Worm (Caenorhabditis elegans) whole organism, young adult: ENCODE measurements around the gene ZC513.3.

ENCODE experiments used
- B0019.2 ChIP-seq: fragments of 200-800 bp; sonication (Bioruptor generic); conservative IDR thresholded peaks from 2 replicates; pipeline ENCODE4 v1.3.6; 2022; ENCODE audit warnings: missing genetic modification reagents, missing genetic modification characterization, missing compliant biosample characterization
- B0261.1 ChIP-seq: sonication (generic microtip); optimal IDR thresholded peaks from 2 replicates; lab custom pipeline; 2016; ENCODE audit warnings: mild to moderate bottlenecking, missing genetic modification characterization, moderate library complexity, missing compliant biosample characterization
- D2030.7 ChIP-seq: fragments of 200-800 bp; sonication (Bioruptor generic); IDR thresholded peaks from 2 replicates; pipeline ENCODE4 v1.3.6; 2022; ENCODE audit warnings: missing genetic modification reagents, missing genetic modification characterization, missing compliant biosample characterization
- F22D6.2 ChIP-seq: sonication (generic microtip); optimal IDR thresholded peaks from 2 replicates; lab custom pipeline; 2016; ENCODE audit warnings: mild to moderate bottlenecking, missing genetic modification characterization, missing compliant biosample characterization
- Y53F4B.3 ChIP-seq: fragments of 200-800 bp; sonication (Bioruptor generic); IDR thresholded peaks from 2 replicates; pipeline ENCODE4 v1.3.6; 2022; ENCODE audit warnings: missing genetic modification reagents, missing genetic modification characterization, missing compliant biosample characterization
- aptf-3 ChIP-seq: fragments of 200-800 bp; sonication (Bioruptor generic); IDR thresholded peaks from 2 replicates; pipeline ENCODE4 v1.3.6; 2022; ENCODE audit warnings: missing genetic modification characterization, missing compliant biosample characterization
- athp-1 ChIP-seq: sonication (generic microtip); optimal IDR thresholded peaks from 2 replicates; lab custom pipeline; 2017; ENCODE audit warnings: mild to moderate bottlenecking, missing genetic modification characterization, missing compliant biosample characterization
- attf-6 ChIP-seq: fragments of 200-800 bp; sonication (Bioruptor generic); IDR thresholded peaks from 2 replicates; pipeline ENCODE4 v1.3.6; 2022; ENCODE audit warnings: missing genetic modification reagents, missing genetic modification characterization, missing compliant biosample characterization
- bed-2 ChIP-seq: fragments of 200-800 bp; sonication (Bioruptor generic); IDR thresholded peaks from 2 replicates; pipeline ENCODE4 v1.3.6; 2022; ENCODE audit warnings: missing genetic modification reagents, missing genetic modification characterization, missing compliant biosample characterization
- ccch-3 ChIP-seq: fragments of 200-800 bp; sonication (Bioruptor generic); optimal IDR thresholded peaks from 2 replicates; lab custom pipeline; 2018; ENCODE audit warnings: mild to moderate bottlenecking, missing genetic modification characterization, missing compliant biosample characterization
- cebp-1 ChIP-seq, 2 experiments: fragments of 200-800 bp in 1 of 2; sonication (Bioruptor generic) in 1 of 2; sonication (generic microtip) in 1 of 2; IDR thresholded peaks in 1 of 2; optimal IDR thresholded peaks in 1 of 2; 2 replicates each; pipeline versions ENCODE4 v1.3.6 to Lab custom; 2017 to 2022; ENCODE audit warnings: missing compliant biosample characterization in 2 of 2, missing genetic modification characterization in 2 of 2, mild to moderate bottlenecking in 1 of 2, missing genetic modification reagents in 1 of 2, moderate library complexity in 1 of 2
- cebp-2 ChIP-seq: fragments of 200-800 bp; sonication (Bioruptor generic); IDR thresholded peaks from 2 replicates; pipeline ENCODE4 v1.3.6; 2022; ENCODE audit warnings: missing genetic modification characterization, missing compliant biosample characterization
- ceh-100 ChIP-seq: fragments of 200-800 bp; sonication (Bioruptor generic); IDR thresholded peaks from 2 replicates; pipeline ENCODE4 v1.3.6; 2022; ENCODE audit warnings: missing genetic modification reagents, missing genetic modification characterization, missing compliant biosample characterization
- chd-7 ChIP-seq: sonication (generic microtip); optimal IDR thresholded peaks from 2 replicates; lab custom pipeline; 2016; ENCODE audit warnings: mild to moderate bottlenecking, missing genetic modification characterization, moderate library complexity, missing compliant biosample characterization
- efl-1 ChIP-seq: fragments of 150-350 bp; optimal IDR thresholded peaks from 2 replicates; lab custom pipeline; 2014; ENCODE audit warnings: missing biosample characterization, missing genetic modification reagents, missing genetic modification characterization
- egrh-3 ChIP-seq: fragments of 200-800 bp; sonication (Bioruptor generic); IDR thresholded peaks from 2 replicates; pipeline ENCODE4 v1.3.6; 2022; ENCODE audit warnings: missing genetic modification reagents, missing genetic modification characterization, missing compliant biosample characterization
- hlh-26 ChIP-seq: fragments of 200-800 bp; sonication (Bioruptor generic); conservative IDR thresholded peaks from 2 replicates; pipeline ENCODE4 v1.3.6; 2022; ENCODE audit warnings: missing genetic modification reagents, missing genetic modification characterization, missing compliant biosample characterization
- hmg-20 ChIP-seq: fragments of 200-800 bp; sonication (Bioruptor generic); IDR thresholded peaks from 2 replicates; pipeline ENCODE4 v1.3.6; 2022; ENCODE audit warnings: missing genetic modification reagents, missing genetic modification characterization, missing compliant biosample characterization
- hrde-1 ChIP-seq: sonication (generic microtip); optimal IDR thresholded peaks from 2 replicates; lab custom pipeline; 2016; ENCODE audit warnings: missing genetic modification characterization, mild to moderate bottlenecking, missing compliant biosample characterization, moderate library complexity, missing genotype, missing genetic modification reagents, borderline replicate concordance
- lin-26 ChIP-seq: fragments of 200-800 bp; sonication (Bioruptor generic); IDR thresholded peaks from 2 replicates; pipeline ENCODE4 v1.3.6; 2022; ENCODE audit warnings: missing genetic modification reagents, missing genetic modification characterization, missing compliant biosample characterization
- lsl-1 ChIP-seq: fragments of 200-800 bp; sonication (Bioruptor generic); optimal IDR thresholded peaks from 2 replicates; lab custom pipeline; 2018; ENCODE audit warnings: mild to moderate bottlenecking, missing genetic modification characterization, moderate library complexity, missing compliant biosample characterization
- madf-3 ChIP-seq: fragments of 200-800 bp; sonication (Bioruptor generic); IDR thresholded peaks from 2 replicates; pipeline ENCODE4 v1.3.6; 2022; ENCODE audit warnings: missing genetic modification reagents, missing genetic modification characterization, missing compliant biosample characterization
- mcd-1 ChIP-seq: fragments of 200-800 bp; sonication (Bioruptor generic); IDR thresholded peaks from 2 replicates; pipeline ENCODE4 v1.3.6; 2022; ENCODE audit warnings: missing genetic modification reagents, missing genetic modification characterization, missing compliant biosample characterization
- mel-28 ChIP-seq: sonication (generic microtip); optimal IDR thresholded peaks from 2 replicates; lab custom pipeline; 2016; ENCODE audit warnings: borderline replicate concordance, mild to moderate bottlenecking, missing genetic modification characterization, missing compliant biosample characterization
- mxl-1 ChIP-seq: sonication (generic microtip); optimal IDR thresholded peaks from 2 replicates; lab custom pipeline; 2016; ENCODE audit warnings: missing genetic modification characterization, missing compliant biosample characterization
- nfyb-1 ChIP-seq: fragments of 200-800 bp; sonication (Bioruptor generic); IDR thresholded peaks from 2 replicates; pipeline ENCODE4 v1.3.6; 2022; ENCODE audit warnings: missing genetic modification reagents, missing genetic modification characterization, missing compliant biosample characterization
- nhr-27 ChIP-seq: fragments of 200-800 bp; sonication (Bioruptor generic); optimal IDR thresholded peaks from 2 replicates; lab custom pipeline; 2018; ENCODE audit warnings: mild to moderate bottlenecking, missing genetic modification characterization, moderate library complexity, missing compliant biosample characterization
- nhr-80 ChIP-seq: sonication (generic microtip); optimal IDR thresholded peaks from 2 replicates; lab custom pipeline; 2016; ENCODE audit warnings: missing genetic modification characterization, missing compliant biosample characterization
- nhr-90 ChIP-seq: sonication (generic microtip); optimal IDR thresholded peaks from 2 replicates; lab custom pipeline; 2016; ENCODE audit warnings: missing genotype, mild to moderate bottlenecking, missing genetic modification characterization, missing compliant biosample characterization
- snpc-1.1 ChIP-seq: sonication (generic microtip); optimal IDR thresholded peaks from 2 replicates; lab custom pipeline; 2017; ENCODE audit warnings: missing genetic modification characterization, mild to moderate bottlenecking, missing compliant biosample characterization, antibody characterized with exemption, moderate library complexity, missing genotype, missing genetic modification reagents; ENCODE audit not compliant: insufficient read depth
- snpc-3.4 ChIP-seq: sonication (generic microtip); optimal IDR thresholded peaks from 2 replicates; lab custom pipeline; 2017; ENCODE audit warnings: missing genetic modification characterization, mild to moderate bottlenecking, missing compliant biosample characterization, antibody characterized with exemption, moderate library complexity, missing genotype, missing genetic modification reagents
- tbx-9 ChIP-seq: sonication (generic microtip); optimal IDR thresholded peaks from 2 replicates; lab custom pipeline; 2016; ENCODE audit warnings: borderline replicate concordance, missing genetic modification characterization, inconsistent platforms, missing compliant biosample characterization
- zfh-2 ChIP-seq: fragments of 200-800 bp; sonication (Bioruptor generic); conservative IDR thresholded peaks from 2 replicates; pipeline ENCODE4 v1.3.6; 2022; ENCODE audit warnings: missing genetic modification reagents, missing genetic modification characterization, missing compliant biosample characterization
- ztf-18 ChIP-seq: sonication (generic microtip); optimal IDR thresholded peaks from 2 replicates; lab custom pipeline; 2016; ENCODE audit warnings: missing genotype, mild to moderate bottlenecking, missing genetic modification characterization, missing compliant biosample characterization

ZC513.3 gene

DNA sequence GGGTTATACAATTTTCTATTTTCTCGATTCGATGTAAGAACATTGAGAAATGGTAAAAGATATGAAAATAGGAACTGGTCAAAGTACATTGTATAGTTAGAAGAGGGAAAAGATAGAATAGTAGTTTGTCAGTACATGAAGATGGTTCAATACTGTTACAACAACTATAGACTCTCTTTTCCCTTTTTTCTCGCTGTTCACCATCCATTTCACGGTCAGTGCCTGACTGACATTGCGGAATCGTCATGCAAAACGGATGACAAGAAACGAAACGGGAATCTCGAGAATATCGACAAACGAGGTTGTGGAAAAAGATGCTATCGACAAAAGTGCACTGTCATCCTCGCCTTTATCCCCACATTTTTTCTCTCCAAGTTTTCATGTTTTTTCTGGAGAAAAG, 3.1 kb upstream of the ZC513.3 start:
- TF ChIP-seq nhr-90 (tag; lab: Kevin White, UChicago) (no peak), aptf-3 (GFP tag; lab: Robert Waterston, UW) (no peak)

DNA sequence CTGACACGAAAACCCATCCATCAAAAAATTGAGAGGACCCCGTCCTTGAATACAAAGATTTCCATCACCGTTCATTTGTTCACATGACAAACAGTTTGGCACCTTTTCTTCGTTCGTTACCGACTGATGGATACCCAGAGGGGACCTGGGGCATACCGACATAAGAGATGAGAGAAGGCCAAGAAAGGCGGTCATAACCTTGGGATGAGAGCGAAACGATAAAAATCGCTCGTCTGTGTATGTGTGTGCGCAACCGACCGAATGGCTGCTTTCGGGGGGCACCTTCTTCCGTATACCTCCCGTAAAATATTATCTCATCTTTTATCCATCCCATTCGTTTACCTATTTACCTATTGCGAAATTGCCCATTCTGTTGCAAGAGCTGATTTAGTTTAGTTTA, 1.8 kb upstream of the ZC513.3 start:
- TF ChIP-seq snpc-1.1 (tag; lab: Kevin White, UChicago) (no peak), efl-1 (GFP tag; lab: Kevin White, UChicago) (no peak), F22D6.2 (no peak), attf-6 (no peak), lin-26 (no peak), lsl-1 (no peak)

DNA sequence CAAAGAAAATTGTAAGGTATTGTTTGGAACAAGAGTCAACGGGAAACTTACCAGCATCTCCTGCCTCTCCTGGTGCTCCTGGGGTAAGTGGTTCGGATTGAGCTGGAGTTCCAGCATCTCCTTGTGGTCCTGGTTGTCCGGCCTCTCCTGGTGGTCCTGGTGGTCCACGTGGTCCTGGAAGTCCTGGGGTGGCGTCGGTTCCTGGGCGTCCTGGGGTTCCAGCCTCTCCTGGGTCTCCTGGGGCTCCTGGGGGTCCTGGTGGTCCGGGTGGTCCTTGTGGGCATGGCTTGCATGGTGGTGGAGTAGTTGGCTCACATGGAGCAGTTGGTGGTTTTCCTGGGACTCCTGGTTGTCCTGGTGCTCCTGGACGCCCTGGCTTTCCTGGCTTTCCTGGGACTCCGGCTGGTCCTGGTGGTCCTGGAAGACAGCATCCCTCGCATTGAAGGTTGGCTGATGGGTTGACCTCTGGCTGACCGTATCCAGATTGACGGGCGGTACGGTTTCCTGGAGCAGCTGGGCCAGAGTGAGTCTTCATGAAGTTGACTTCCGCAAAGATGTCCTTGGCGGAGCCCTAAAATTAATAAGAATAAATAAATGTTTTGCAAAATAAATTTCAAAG, 3.4 kb downstream of the ZC513.3 start:
- TF ChIP-seq zfh-2 (GFP tag; lab: Robert Waterston, UW) (peak; percentile 83), athp-1 (tag; lab: Kevin White, UChicago) (no peak), egrh-3 (GFP tag; lab: Robert Waterston, UW) (peak; percentile 90; the same call in 1 of the 2 replicates), chd-7 (tag; lab: Kevin White, UChicago) (no peak), cebp-2 (GFP tag; lab: Robert Waterston, UW) (0 out of 2 replicates have a peak, but pooled peaks have one; percentile 12)

DNA sequence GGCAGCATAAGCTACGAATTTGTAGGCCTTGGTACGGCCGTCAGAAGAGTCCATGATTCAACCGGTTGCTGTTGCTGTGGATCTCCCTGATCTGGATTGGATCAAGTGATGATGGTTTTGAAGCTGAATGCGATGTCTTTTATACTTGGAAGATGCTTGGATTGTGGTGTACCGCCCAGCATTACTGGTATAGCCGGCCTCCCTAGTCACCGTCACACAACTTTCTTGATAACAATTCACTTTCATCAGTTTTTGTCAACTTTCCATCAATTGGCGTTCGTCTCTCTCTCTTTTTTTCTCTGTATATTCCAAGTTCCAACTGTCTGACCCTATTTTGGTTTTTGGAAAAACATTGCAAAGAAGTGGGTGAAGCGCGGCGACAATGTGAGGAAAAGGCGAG, 4.0 kb downstream of the ZC513.3 start, which contains the start of gene col-43:
Gene col-43 (minus strand): TSS at position 101 of the 400 bp plus-strand sequence.
- TF ChIP-seq mel-28 (tag; lab: Kevin White, UChicago) (no peak), tbx-9 (tag; lab: Kevin White, UChicago) (no peak), mcd-1 (GFP tag; lab: Robert Waterston, UW) (no peak), D2030.7 (no peak), B0261.1 (tag; lab: Kevin White, UChicago) (no peak), B0019.2 (GFP tag; lab: Robert Waterston, UW) (no peak), nhr-27 (tag; lab: Kevin White, UChicago) (no peak), bed-2 (GFP tag; lab: Robert Waterston, UW) (no peak), mxl-1 (tag; lab: Kevin White, UChicago) (no peak), snpc-3.4 (no peak), nhr-80 (tag; lab: Kevin White, UChicago) (no peak), cebp-1 (GFP tag; IDR thresholded peaks at IDR 0.05; lab: Robert Waterston, UW) (no peak), cebp-1 (tag; optimal IDR thresholded peaks at IDR 0.05; lab: Kevin White, UChicago) (no peak), hlh-26 (no peak), madf-3 (GFP tag; lab: Robert Waterston, UW) (no peak)

DNA sequence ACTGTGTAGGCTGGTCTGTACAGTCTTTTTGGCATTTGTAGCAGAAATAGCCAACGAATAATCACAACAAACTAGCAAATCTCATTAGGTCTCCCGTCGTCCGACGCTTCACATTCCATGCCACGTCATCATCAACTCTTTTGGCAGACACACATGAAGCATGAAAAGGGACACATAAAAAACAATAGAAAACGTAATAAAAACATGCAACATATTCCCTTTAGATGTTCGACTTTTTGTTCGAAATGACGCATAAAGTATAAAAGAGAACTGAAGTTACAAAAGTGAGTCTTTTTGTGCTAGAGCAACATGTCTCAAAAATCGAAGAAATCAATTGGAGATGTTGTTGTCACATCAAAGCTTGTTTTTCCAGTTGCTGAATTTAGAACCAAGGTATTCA, 5.0 kb downstream of the ZC513.3 start, which contains the start of gene sth-1:
Gene sth-1 (plus strand): TSS at position 301 of the 400 bp plus-strand sequence.
- TF ChIP-seq ccch-3 (GFP tag; lab: Kevin White, UChicago) (no peak), B0261.1 (tag; lab: Kevin White, UChicago) (no peak), hmg-20 (GFP tag; lab: Robert Waterston, UW) (no peak), ztf-18 (tag; lab: Kevin White, UChicago) (no peak), hrde-1 (tag; lab: Kevin White, UChicago) (no peak), D2030.7 (no peak), ceh-100 (GFP tag; lab: Robert Waterston, UW) (no peak), Y53F4B.3 (GFP tag; lab: Robert Waterston, UW) (no peak), nfyb-1 (GFP tag; lab: Robert Waterston, UW) (no peak)
